Fruit fly (Drosophila melanogaster) whole organism, wandering third instar larva: ENCODE measurements around the gene CG5151.

Experiments
- Abd-B ChIP-seq: fragments of >200 bp; optimal IDR thresholded peaks from 2 replicates; lab custom pipeline; 2017; ENCODE audit warnings: missing biosample characterization, missing genetic modification characterization
- CG32264 ChIP-seq: fragments of 200-800 bp; sonication (Bioruptor generic); optimal IDR thresholded peaks from 2 replicates; lab custom pipeline; 2016; ENCODE audit warnings: missing biosample characterization, missing genetic modification characterization
- CG9705 ChIP-seq: fragments of 200-800 bp; sonication (Bioruptor generic); optimal IDR thresholded peaks from 2 replicates; lab custom pipeline; 2018; ENCODE audit warnings: missing biosample characterization, mild to moderate bottlenecking, missing genetic modification characterization
- CrebA ChIP-seq: fragments of 200-800 bp; sonication (Bioruptor generic); optimal IDR thresholded peaks from 2 replicates; lab custom pipeline; 2016; ENCODE audit warnings: missing biosample characterization, mild to moderate bottlenecking, missing genetic modification characterization, borderline replicate concordance
- Dfd ChIP-seq: fragments of >200 bp; optimal IDR thresholded peaks from 2 replicates; lab custom pipeline; 2017; ENCODE audit warnings: missing biosample characterization, missing genetic modification characterization
- Dif ChIP-seq: fragments of 200-275, 200-300 bp; sonication (Bioruptor generic); optimal IDR thresholded peaks from 2 replicates; lab custom pipeline; 2018; ENCODE audit warnings: missing biosample characterization, missing genetic modification characterization; ENCODE audit not compliant: partially characterized antibody
- GATAd ChIP-seq: sonication (Bioruptor generic); optimal IDR thresholded peaks from 2 replicates; lab custom pipeline; 2016; ENCODE audit warnings: missing biosample characterization, missing genetic modification characterization
- HLH106 ChIP-seq: fragments of 200-800 bp; optimal IDR thresholded peaks from 3 replicates; lab custom pipeline; 2019; ENCODE audit warnings: missing biosample characterization, mild to moderate bottlenecking, missing genetic modification characterization, moderate library complexity
- Hnf4 ChIP-seq: fragments of 200-800 bp; sonication (Bioruptor generic); optimal IDR thresholded peaks from 2 replicates; lab custom pipeline; 2016; ENCODE audit warnings: missing biosample characterization, mild to moderate bottlenecking, missing genetic modification characterization
- Hr78 ChIP-seq: fragments of >200 bp; optimal IDR thresholded peaks from 2 replicates; lab custom pipeline; 2017; ENCODE audit warnings: missing biosample characterization, missing genetic modification characterization
- Hr83 ChIP-seq: fragments of 200-300 bp; sonication (Bioruptor generic); optimal IDR thresholded peaks from 2 replicates; lab custom pipeline; 2016; ENCODE audit warnings: missing biosample characterization, mild to moderate bottlenecking, missing genetic modification characterization, moderate library complexity; ENCODE audit not compliant: poor library complexity, severe bottlenecking
- Jra ChIP-seq: sonication (Bioruptor generic); optimal IDR thresholded peaks from 2 replicates; lab custom pipeline; 2016; ENCODE audit warnings: missing biosample characterization, missing genetic modification characterization
- Mio ChIP-seq: sonication (Bioruptor generic); optimal IDR thresholded peaks from 2 replicates; lab custom pipeline; 2016; ENCODE audit warnings: missing biosample characterization, missing genetic modification characterization
- Myc ChIP-seq: fragments of >200 bp; optimal IDR thresholded peaks from 2 replicates; lab custom pipeline; 2017
- N ChIP-seq: fragments of >200 bp; optimal IDR thresholded peaks from 2 replicates; lab custom pipeline; 2018; ENCODE audit warnings: missing biosample characterization, missing external identifiers, missing genetic modification characterization
- OdsH ChIP-seq: fragments of 200-800 bp; sonication (Bioruptor generic); optimal IDR thresholded peaks from 2 replicates; lab custom pipeline; 2016; ENCODE audit warnings: missing biosample characterization, mild to moderate bottlenecking, missing genetic modification characterization
- Rel ChIP-seq, 2 experiments: fragments of 200-800 bp; sonication (Bioruptor generic) in 1 of 2; optimal IDR thresholded peaks; 2 replicates in 1 of 2; 3 replicates in 1 of 2; lab custom pipeline; 2016 to 2019; ENCODE audit warnings: mild to moderate bottlenecking in 2 of 2, missing biosample characterization in 2 of 2, missing genetic modification characterization in 2 of 2, moderate library complexity in 1 of 2
- Sp1 ChIP-seq: fragments of 200-800 bp; sonication (Bioruptor generic); optimal IDR thresholded peaks from 3 replicates; lab custom pipeline; 2019; ENCODE audit warnings: missing biosample characterization, mild to moderate bottlenecking, missing genetic modification characterization, moderate library complexity
- Vsx2 ChIP-seq: fragments of 200-300, 225-300 bp; sonication (Bioruptor generic); optimal IDR thresholded peaks from 2 replicates; lab custom pipeline; 2018; ENCODE audit warnings: missing biosample characterization, missing genetic modification characterization; ENCODE audit not compliant: partially characterized antibody
- br ChIP-seq: fragments of 200-800 bp; sonication (Bioruptor generic); optimal IDR thresholded peaks from 2 replicates; lab custom pipeline; 2016; ENCODE audit warnings: missing biosample characterization, missing genetic modification characterization
- brk ChIP-seq: fragments of 200-800 bp; sonication (Bioruptor generic); optimal IDR thresholded peaks from 2 replicates; lab custom pipeline; 2016; ENCODE audit warnings: missing biosample characterization, mild to moderate bottlenecking, missing genetic modification characterization
- dl ChIP-seq, 2 experiments: fragments of 175-275, 200-275 bp in 1 of 2; fragments of 200-275 bp in 1 of 2; sonication (Bioruptor generic); optimal IDR thresholded peaks; lab custom pipeline; 2018; ENCODE audit warnings: mild to moderate bottlenecking in 2 of 2, missing biosample characterization in 2 of 2, missing genetic modification characterization in 2 of 2, moderate library complexity in 2 of 2; ENCODE audit not compliant: partially characterized antibody in 2 of 2, insufficient read depth in 1 of 2
- dmrt93B ChIP-seq: fragments of 200-800 bp; sonication (Bioruptor generic); optimal IDR thresholded peaks from 2 replicates; lab custom pipeline; 2018; ENCODE audit warnings: missing biosample characterization, mild to moderate bottlenecking, missing genetic modification characterization
- dsf ChIP-seq: sonication (Bioruptor generic); optimal IDR thresholded peaks from 2 replicates; lab custom pipeline; 2016; ENCODE audit warnings: missing biosample characterization, missing genetic modification characterization, borderline replicate concordance
- ey ChIP-seq: fragments of 200-800 bp; sonication (Bioruptor generic); optimal IDR thresholded peaks from 2 replicates; lab custom pipeline; 2016; ENCODE audit warnings: missing biosample characterization, missing genetic modification characterization
- foxo ChIP-seq, 2 experiments: fragments of 200-800 bp; sonication (Bioruptor generic); optimal IDR thresholded peaks; 2 replicates in 1 of 2; 3 replicates in 1 of 2; lab custom pipeline; 2016 to 2017; ENCODE audit warnings: missing biosample characterization in 2 of 2, missing genetic modification characterization in 2 of 2
- fru ChIP-seq: fragments of 200-800 bp; sonication (Bioruptor generic); optimal IDR thresholded peaks from 3 replicates; lab custom pipeline; 2016; ENCODE audit warnings: missing biosample characterization, mild to moderate bottlenecking, missing genetic modification characterization
- h ChIP-seq: fragments of 200-800 bp; sonication (Bioruptor generic); optimal IDR thresholded peaks from 3 replicates; lab custom pipeline; 2016; ENCODE audit warnings: missing biosample characterization, mild to moderate bottlenecking, missing genetic modification characterization
- jim ChIP-seq: fragments of 175-275, 200-325 bp; sonication (Bioruptor generic); optimal IDR thresholded peaks from 2 replicates; lab custom pipeline; 2016; ENCODE audit warnings: missing biosample characterization, mild to moderate bottlenecking, missing genetic modification characterization
- lola ChIP-seq: fragments of >200 bp; optimal IDR thresholded peaks from 2 replicates; lab custom pipeline; 2017; ENCODE audit warnings: missing biosample characterization, missing genetic modification characterization
- pan ChIP-seq: fragments of >200 bp; optimal IDR thresholded peaks from 2 replicates; lab custom pipeline; 2017
- psq ChIP-seq: fragments of 200-800 bp; sonication (Bioruptor generic); optimal IDR thresholded peaks from 3 replicates; lab custom pipeline; 2017; ENCODE audit warnings: missing biosample characterization, mild to moderate bottlenecking, missing genetic modification characterization, moderate library complexity
- rgr ChIP-seq: fragments of 200-800 bp; sonication (Bioruptor generic); optimal IDR thresholded peaks from 3 replicates; lab custom pipeline; 2016; ENCODE audit warnings: missing biosample characterization, mild to moderate bottlenecking, missing genetic modification characterization
- sage ChIP-seq: fragments of 200-800 bp; sonication (Bioruptor generic); optimal IDR thresholded peaks from 2 replicates; lab custom pipeline; 2016; ENCODE audit warnings: missing biosample characterization, mild to moderate bottlenecking, missing genetic modification characterization
- sv ChIP-seq: fragments of 200-800 bp; sonication (Bioruptor generic); optimal IDR thresholded peaks from 3 replicates; lab custom pipeline; 2016; ENCODE audit warnings: missing biosample characterization, missing genetic modification characterization
- tai ChIP-seq: sonication (Bioruptor generic); optimal IDR thresholded peaks from 2 replicates; lab custom pipeline; 2016; ENCODE audit warnings: missing biosample characterization, missing genetic modification characterization
- usp ChIP-seq: fragments of >200 bp; optimal IDR thresholded peaks from 2 replicates; lab custom pipeline; 2017; ENCODE audit warnings: missing biosample characterization, missing genetic modification characterization
- woc ChIP-seq: sonication (Bioruptor generic); optimal IDR thresholded peaks from 2 replicates; lab custom pipeline; 2016; ENCODE audit warnings: missing biosample characterization, mild to moderate bottlenecking, missing genetic modification characterization

CG5151 gene

DNA sequence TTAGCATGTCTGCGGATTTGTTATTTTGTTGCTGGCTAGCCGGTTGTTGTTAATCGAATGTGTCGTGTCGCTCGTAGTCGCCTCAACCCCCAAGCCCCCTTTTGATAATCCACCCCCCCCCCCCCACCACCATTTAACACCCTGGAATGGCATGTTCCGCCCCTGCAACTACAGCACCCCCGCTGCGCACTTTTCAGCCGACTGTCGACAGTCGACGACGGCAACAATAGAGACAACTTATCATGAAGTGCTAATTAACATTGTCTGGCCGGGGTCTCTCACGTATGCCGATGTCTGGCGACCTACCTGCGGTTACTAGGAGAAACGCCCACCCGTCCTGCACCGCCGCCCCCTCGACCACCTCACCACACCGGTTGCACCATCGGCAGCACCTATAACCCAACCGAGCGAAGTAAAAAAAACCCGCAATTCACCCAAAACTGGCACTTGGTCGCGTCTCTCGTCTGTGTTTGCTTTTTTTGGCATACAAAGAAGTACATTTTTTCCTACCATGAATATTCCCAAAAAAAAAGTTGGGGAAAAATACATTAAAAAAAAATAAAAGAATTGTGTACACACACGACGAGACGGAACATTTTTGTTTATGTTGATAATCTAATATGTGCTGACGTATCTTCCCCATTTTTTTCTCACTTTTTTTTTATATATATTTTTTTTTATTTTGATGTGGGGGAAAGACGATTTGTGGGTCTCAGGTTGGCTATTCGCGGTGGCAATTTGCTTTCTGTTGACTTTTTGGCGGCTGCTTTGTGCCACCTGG is 1.9 kb upstream of the CG5151 start:
- TF ChIP-seq woc (GFP tag; lab: Kevin White, UChicago) (no peak), Vsx2 (GFP tag; lab: Kevin White, UChicago) (peak; percentile 2), fru (GFP tag; lab: Kevin White, UChicago) (peak; percentile 5), h (GFP tag; lab: Kevin White, UChicago) (peak; percentile 8), pan (no peak), jim (no peak), Rel (GFP tag; optimal IDR thresholded peaks at IDR 0.05; lab: Kevin White, UChicago) (no peak), Rel (tag; optimal IDR thresholded peaks at IDR 0.05; lab: Kevin White, UChicago) (peak; percentile 30), Hnf4 (no peak), usp (no peak), OdsH (GFP tag; lab: Kevin White, UChicago) (peak; percentile 2), Sp1 (peak; percentile 31), br (GFP tag; lab: Kevin White, UChicago) (peak; percentile 29), CG32264 (GFP tag; lab: Kevin White, UChicago) (no peak)

DNA sequence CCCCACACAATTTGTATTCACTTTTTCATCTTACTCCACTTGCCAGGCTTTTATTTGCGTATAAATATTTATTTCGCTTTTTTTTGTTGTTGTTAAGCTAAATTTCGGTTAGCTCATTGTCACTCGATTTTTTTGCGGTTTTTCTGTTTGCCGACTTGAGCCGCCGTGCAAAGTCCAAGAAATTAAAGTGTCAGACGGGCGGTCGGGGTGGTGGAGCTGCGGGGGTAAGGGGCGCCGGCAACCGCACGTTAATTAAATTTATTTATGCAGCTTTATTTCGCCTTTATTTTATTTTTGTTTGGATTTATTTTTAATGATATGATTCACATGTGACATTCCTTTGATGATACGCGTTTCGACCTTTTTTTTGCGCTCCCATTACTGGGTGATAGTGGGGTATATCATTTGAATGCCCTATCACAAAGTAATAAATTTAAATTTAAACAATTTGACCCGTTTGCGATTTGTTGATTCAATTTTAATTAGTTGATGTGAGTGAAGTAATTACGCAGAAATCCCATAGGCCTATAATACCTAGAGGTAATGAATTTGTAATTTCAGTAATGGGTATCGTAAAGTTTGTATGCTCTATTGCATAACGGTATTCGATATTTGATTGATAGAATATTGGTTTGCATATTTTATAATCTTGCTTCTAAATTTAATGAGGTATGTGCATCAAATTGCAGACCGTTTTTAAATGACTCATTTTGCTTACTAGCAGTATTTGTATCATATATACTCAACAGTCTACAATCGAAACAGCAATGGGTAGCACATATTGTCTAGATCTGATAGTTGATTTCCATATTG is 1.1 kb upstream of the CG5151 start:
- TF ChIP-seq Hr83 (no peak), fru (GFP tag; lab: Kevin White, UChicago) (peak; percentile 78), foxo (GFP tag; optimal IDR thresholded peaks at IDR 0.05; lab: Kevin White, UChicago) (peak in 1 of 2 experiments; percentile 81), rgr (GFP tag; lab: Kevin White, UChicago) (peak; percentile 78), CG32264 (GFP tag; lab: Kevin White, UChicago) (peak; percentile 50), CG9705 (GFP tag; lab: Kevin White, UChicago) (no peak), dsf (GFP tag; lab: Kevin White, UChicago) (no peak), Dif (GFP tag; lab: Kevin White, UChicago) (no peak), OdsH (GFP tag; lab: Kevin White, UChicago) (peak; percentile 76), Abd-B (GFP tag; lab: Kevin White, UChicago) (no peak), dl (GFP tag; optimal IDR thresholded peaks at IDR 0.05; lab: Kevin White, UChicago; ENCODE audit: insufficient read depth in 1 of 2, partially characterized antibody in 2 of 2) (no peak), brk (GFP tag; lab: Kevin White, UChicago) (no peak), Hr78 (GFP tag; lab: Kevin White, UChicago) (no peak), dmrt93B (GFP tag; lab: Kevin White, UChicago) (peak; percentile 41), br (GFP tag; lab: Kevin White, UChicago) (peak; percentile 76), sv (GFP tag; lab: Kevin White, UChicago) (peak; percentile 4), Mio (no peak), jim (peak; percentile 15), Dfd (GFP tag; lab: Kevin White, UChicago) (no peak), sage (GFP tag; lab: Kevin White, UChicago) (peak; percentile 47), h (GFP tag; lab: Kevin White, UChicago) (peak; percentile 81), tai (GFP tag; lab: Kevin White, UChicago) (no peak), woc (GFP tag; lab: Kevin White, UChicago) (peak; percentile 60), usp (no peak), GATAd (GFP tag; lab: Kevin White, UChicago) (no peak), N (GFP tag; lab: Kevin White, UChicago) (no peak), psq (GFP tag; lab: Kevin White, UChicago) (peak; percentile 62), ey (GFP tag; lab: Kevin White, UChicago) (peak; percentile 85), Rel (GFP tag; optimal IDR thresholded peaks at IDR 0.05; lab: Kevin White, UChicago) (no peak), Rel (tag; optimal IDR thresholded peaks at IDR 0.05; lab: Kevin White, UChicago) (peak; percentile 46), Sp1 (peak; percentile 29), Jra (GFP tag; lab: Kevin White, UChicago) (peak; percentile 15), HLH106 (tag; lab: Kevin White, UChicago) (peak; percentile 49), Hnf4 (peak; percentile 90), CrebA (peak; percentile 77), lola (GFP tag; lab: Kevin White, UChicago) (no peak), Vsx2 (GFP tag; lab: Kevin White, UChicago) (no peak), Myc (lab: Kevin White, UChicago) (no peak), pan (no peak)
